Fruit fly (Drosophila melanogaster) whole organism, embryonic: Measurements from ENCODE around the gene CG7707.

Source experiments
- Blimp-1 ChIP-seq: fragments of 200-800 bp; sonication (Bioruptor generic); optimal IDR thresholded peaks from 3 replicates; lab custom pipeline; 2018; ENCODE audit warnings: missing biosample characterization, missing genetic modification characterization, mild to moderate bottlenecking, moderate library complexity, missing genetic modification reagents
- CG10321 ChIP-seq: fragments of 200-800 bp; sonication (Bioruptor generic); IDR thresholded peaks from 2 replicates; pipeline ENCODE4 v1.3.6; 2022; ENCODE audit warnings: missing biosample characterization, missing genetic modification characterization
- CG10979 ChIP-seq: fragments of 200-800 bp; sonication (Bioruptor generic); optimal IDR thresholded peaks from 2 replicates; lab custom pipeline; 2018; ENCODE audit warnings: missing biosample characterization, mild to moderate bottlenecking, missing genetic modification characterization, moderate library complexity
- CG11504 ChIP-seq: fragments of 200-800 bp; sonication (Bioruptor generic); optimal IDR thresholded peaks from 3 replicates; lab custom pipeline; 2019; ENCODE audit warnings: missing biosample characterization, mild to moderate bottlenecking, missing genetic modification characterization, moderate library complexity
- CG11696 ChIP-seq: fragments of 200-800 bp; sonication (Bioruptor generic); IDR thresholded peaks from 2 replicates; pipeline ENCODE4 v1.3.6; 2022; ENCODE audit warnings: missing biosample characterization, missing genetic modification characterization
- CG11723 ChIP-seq: fragments of 200-800 bp; sonication (Bioruptor generic); optimal IDR thresholded peaks from 2 replicates; lab custom pipeline; 2017; ENCODE audit warnings: missing biosample characterization, mild to moderate bottlenecking, missing genetic modification characterization
- CG12236 ChIP-seq: fragments of 200-800 bp; sonication (Bioruptor generic); optimal IDR thresholded peaks from 2 replicates; lab custom pipeline; 2016; ENCODE audit warnings: missing biosample characterization, missing genetic modification characterization
- CG1603 ChIP-seq: fragments of 200-800 bp; sonication (Bioruptor generic); optimal IDR thresholded peaks from 2 replicates; lab custom pipeline; 2019; ENCODE audit warnings: missing biosample characterization, mild to moderate bottlenecking, missing genetic modification characterization, moderate library complexity
- CG32772 ChIP-seq: fragments of 200-800 bp; sonication (Bioruptor generic); IDR thresholded peaks from 2 replicates; pipeline ENCODE4 v1.3.6; 2022; ENCODE audit warnings: missing biosample characterization, missing genetic modification characterization
- CG34422 ChIP-seq: fragments of 200-800 bp; sonication (Bioruptor generic); IDR thresholded peaks from 3 replicates; pipeline ENCODE4 v1.3.6; 2022; ENCODE audit warnings: missing biosample characterization, missing genetic modification characterization
- CG4282 ChIP-seq: fragments of 200-800 bp; sonication (Bioruptor generic); optimal IDR thresholded peaks from 2 replicates; lab custom pipeline; 2016; ENCODE audit warnings: missing biosample characterization, missing genetic modification characterization
- CG5180 ChIP-seq: fragments of 200-800 bp; sonication (Bioruptor generic); optimal IDR thresholded peaks from 3 replicates; lab custom pipeline; 2017; ENCODE audit warnings: missing biosample characterization, missing genetic modification characterization, mild to moderate bottlenecking, moderate library complexity, missing genetic modification reagents
- CG8944 ChIP-seq: fragments of 200-800 bp; sonication (Bioruptor generic); optimal IDR thresholded peaks from 3 replicates; lab custom pipeline; 2016; ENCODE audit warnings: missing biosample characterization, missing genetic modification characterization
- CG9817 ChIP-seq: fragments of 200-800 bp; sonication (Bioruptor generic); optimal IDR thresholded peaks from 2 replicates; lab custom pipeline; 2018; ENCODE audit warnings: missing biosample characterization, mild to moderate bottlenecking, missing genetic modification characterization, moderate library complexity
- Dad ChIP-seq: fragments of 200-800 bp; sonication (Bioruptor generic); optimal IDR thresholded peaks from 3 replicates; lab custom pipeline; 2016; ENCODE audit warnings: missing biosample characterization, missing genetic modification characterization
- HLH4C ChIP-seq: fragments of 200-800 bp; sonication (Bioruptor generic); IDR thresholded peaks from 3 replicates; pipeline ENCODE4 v1.3.6; 2022; ENCODE audit warnings: missing biosample characterization, missing genetic modification characterization; ENCODE audit not compliant: partially characterized antibody
- Lhr ChIP-seq: fragments of 200-800 bp; sonication (Bioruptor generic); optimal IDR thresholded peaks from 3 replicates; lab custom pipeline; 2017; ENCODE audit warnings: mild to moderate bottlenecking, missing biosample characterization, missing genetic modification reagents, missing genetic modification characterization
- MBD-R2 ChIP-seq: fragments of 200-800 bp; sonication (Bioruptor generic); IDR thresholded peaks from 2 replicates; pipeline ENCODE4 v1.3.6; 2022; ENCODE audit warnings: missing biosample characterization, missing genetic modification characterization
- Rx ChIP-seq: fragments of 200-800 bp; sonication (Bioruptor generic); IDR thresholded peaks from 2 replicates; pipeline ENCODE4 v1.3.6; 2022; ENCODE audit warnings: missing biosample characterization, missing genetic modification characterization
- Sry-δ ChIP-seq: fragments of 200-800 bp; sonication (Bioruptor generic); optimal IDR thresholded peaks from 2 replicates; lab custom pipeline; 2016; ENCODE audit warnings: missing biosample characterization, missing genetic modification characterization
- ac ChIP-seq: fragments of 200-800 bp; sonication (Bioruptor generic); optimal IDR thresholded peaks from 3 replicates; lab custom pipeline; 2017; ENCODE audit warnings: missing biosample characterization, mild to moderate bottlenecking, missing genetic modification characterization
- al ChIP-seq: fragments of 200-800 bp; sonication (Bioruptor generic); IDR thresholded peaks from 2 replicates; pipeline ENCODE4 v1.3.6; 2022; ENCODE audit warnings: missing biosample characterization, missing genetic modification characterization
- ato ChIP-seq: fragments of 200-800 bp; sonication (Bioruptor generic); IDR thresholded peaks from 2 replicates; pipeline ENCODE4 v1.3.6; 2022; ENCODE audit warnings: missing biosample characterization, missing genetic modification characterization; ENCODE audit not compliant: partially characterized antibody
- bcd ChIP-seq: fragments of 200-800 bp; sonication (Bioruptor generic); optimal IDR thresholded peaks from 2 replicates; lab custom pipeline; 2017; ENCODE audit warnings: missing biosample characterization, mild to moderate bottlenecking, missing genetic modification characterization
- bsh ChIP-seq, 2 experiments: fragments of 200-800 bp; sonication (Bioruptor generic); optimal IDR thresholded peaks; 2 replicates each; lab custom pipeline; 2017 to 2018; ENCODE audit warnings: mild to moderate bottlenecking in 2 of 2, missing biosample characterization in 2 of 2, missing genetic modification characterization in 2 of 2, moderate library complexity in 1 of 2
- disco-r ChIP-seq: fragments of 200-800 bp; sonication (Bioruptor generic); optimal IDR thresholded peaks from 2 replicates; lab custom pipeline; 2016; ENCODE audit warnings: missing biosample characterization, missing genetic modification characterization
- exex ChIP-seq: fragments of 200-800 bp; sonication (Bioruptor generic); optimal IDR thresholded peaks from 4 replicates; lab custom pipeline; 2018; ENCODE audit warnings: missing biosample characterization, mild to moderate bottlenecking, missing genetic modification characterization, moderate library complexity
- gfzf ChIP-seq: fragments of 200-800 bp; sonication (Bioruptor generic); optimal IDR thresholded peaks from 2 replicates; lab custom pipeline; 2016; ENCODE audit warnings: missing biosample characterization, mild to moderate bottlenecking, missing genetic modification characterization, moderate library complexity
- ham ChIP-seq: fragments of 200-800 bp; sonication (Bioruptor generic); IDR thresholded peaks from 2 replicates; pipeline ENCODE4 v1.3.6; 2022; ENCODE audit warnings: missing biosample characterization, missing genetic modification characterization
- hth ChIP-seq: fragments of >200 bp; optimal IDR thresholded peaks from 2 replicates; lab custom pipeline; 2017; ENCODE audit warnings: inconsistent platforms
- inv ChIP-seq: fragments of 200-800 bp; sonication (Bioruptor generic); IDR thresholded peaks from 2 replicates; pipeline ENCODE4 v1.3.6; 2022; ENCODE audit warnings: missing biosample characterization, missing genetic modification characterization; ENCODE audit not compliant: partially characterized antibody
- kah ChIP-seq: fragments of 200-800 bp; sonication (Bioruptor generic); optimal IDR thresholded peaks from 2 replicates; lab custom pipeline; 2018; ENCODE audit warnings: missing biosample characterization, mild to moderate bottlenecking, missing genetic modification characterization
- p53 ChIP-seq: fragments of 200-800 bp; sonication (Bioruptor generic); optimal IDR thresholded peaks from 2 replicates; lab custom pipeline; 2016; ENCODE audit warnings: missing biosample characterization, missing genetic modification characterization
- peb ChIP-seq: fragments of 200-800 bp; sonication (Bioruptor generic); IDR thresholded peaks from 2 replicates; pipeline ENCODE4 v1.3.6; 2022; ENCODE audit warnings: missing biosample characterization, missing genetic modification characterization
- prd ChIP-seq, 3 experiments: fragments of >200 bp in 2 of 3; fragments of 200-800 bp in 1 of 3; sonication (Bioruptor generic) in 1 of 3; optimal IDR thresholded peaks in 2 of 3; IDR thresholded peaks in 1 of 3; 2 replicates in 2 of 3; 3 replicates in 1 of 3; pipeline versions ENCODE4 v1.3.6 to Lab custom; 2017 to 2022; ENCODE audit warnings: missing biosample characterization in 1 of 3, missing genetic modification characterization in 1 of 3
- usp ChIP-seq: fragments of >200 bp; optimal IDR thresholded peaks from 2 replicates; lab custom pipeline; 2017; ENCODE audit warnings: missing biosample characterization, missing genetic modification characterization
- vfl ChIP-seq: fragments of 200-800 bp; sonication (Bioruptor generic); optimal IDR thresholded peaks from 2 replicates; lab custom pipeline; 2016; ENCODE audit warnings: missing biosample characterization, missing genetic modification characterization
- z ChIP-seq: fragments of 200-800 bp; sonication (Bioruptor generic); IDR thresholded peaks from 3 replicates; pipeline ENCODE4 v1.3.6; 2022; ENCODE audit warnings: missing biosample characterization, missing genetic modification characterization

CG7707 gene

DNA sequence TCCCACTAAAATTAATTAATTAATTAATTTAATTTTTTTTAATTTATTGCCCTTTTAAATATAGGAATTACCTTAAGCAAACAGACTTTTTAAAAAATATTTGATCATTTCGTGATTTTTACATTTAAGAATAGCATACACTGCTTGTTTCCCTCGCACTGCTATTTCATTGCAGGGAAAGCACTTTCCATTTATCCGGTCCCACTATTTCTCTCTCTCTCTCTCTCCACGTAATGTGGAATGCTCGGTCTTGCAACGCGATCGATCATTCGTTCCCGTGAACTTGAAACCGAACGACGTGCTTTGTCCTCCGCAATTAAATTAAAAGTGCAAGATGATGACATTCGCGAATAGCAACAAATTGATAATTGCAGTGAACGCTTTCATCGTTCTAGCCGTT, 2.4 kb downstream of the CG7707 start (continued):
- TF ChIP-seq MBD-R2 (GFP tag; lab: Robert Waterston, UW) (no peak), bsh (GFP tag; optimal IDR thresholded peaks at IDR 0.05; lab: Kevin White, UChicago) (no peak), gfzf (peak; percentile 52), CG10979 (no peak), CG12236 (GFP tag; lab: Kevin White, UChicago) (no peak), hth (no peak)

DNA sequence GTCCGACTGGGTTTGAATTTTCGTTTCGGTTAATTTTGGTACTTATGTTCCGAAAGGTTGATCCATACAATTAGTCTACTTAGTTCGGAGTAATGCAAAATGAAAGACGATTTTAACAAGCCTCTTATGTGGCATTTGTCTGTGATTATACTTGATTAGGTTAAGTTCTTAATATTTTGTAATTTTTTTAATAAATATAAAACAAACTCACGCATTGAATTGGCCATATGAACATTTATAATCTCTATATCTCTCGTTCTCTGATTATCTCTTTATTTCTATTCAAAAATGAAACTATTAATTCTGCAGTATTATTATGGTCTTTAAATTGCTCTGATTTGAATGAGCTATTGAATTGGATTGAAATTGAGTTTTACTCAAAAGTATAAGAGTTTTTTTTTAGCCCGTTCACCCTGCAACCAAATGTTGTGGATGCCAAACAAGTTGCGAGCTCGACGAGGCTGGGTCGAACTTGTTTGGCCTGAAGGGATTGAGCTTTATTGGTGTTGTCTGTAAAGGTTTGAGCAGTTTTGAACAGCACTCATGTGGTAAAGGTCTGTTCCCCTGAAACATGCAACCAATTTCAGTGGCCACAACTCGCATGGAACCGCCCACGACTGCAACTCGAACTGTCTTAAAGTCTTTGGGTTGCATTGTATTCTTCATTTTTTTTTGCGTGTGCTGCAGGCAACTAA, 10.8 kb downstream of the CG7707 start, which contains the start of gene CG6497:
CG6497 (minus strand) TSS at position 51 of the 695 bp plus-strand sequence.
- TF ChIP-seq disco-r (GFP tag; lab: Kevin White, UChicago) (no peak), CG11504 (tag; lab: Kevin White, UChicago) (no peak), p53 (GFP tag; lab: Kevin White, UChicago) (no peak), CG34422 (GFP tag; lab: Robert Waterston, UW) (no peak), CG5180 (GFP tag; lab: Kevin White, UChicago) (peak; percentile 97), CG4282 (GFP tag; lab: Kevin White, UChicago) (no peak), Lhr (no peak), CG8944 (no peak), z (GFP tag; lab: Robert Waterston, UW) (peak; percentile 94), exex (no peak), Dad (no peak), kah (no peak)

DNA sequence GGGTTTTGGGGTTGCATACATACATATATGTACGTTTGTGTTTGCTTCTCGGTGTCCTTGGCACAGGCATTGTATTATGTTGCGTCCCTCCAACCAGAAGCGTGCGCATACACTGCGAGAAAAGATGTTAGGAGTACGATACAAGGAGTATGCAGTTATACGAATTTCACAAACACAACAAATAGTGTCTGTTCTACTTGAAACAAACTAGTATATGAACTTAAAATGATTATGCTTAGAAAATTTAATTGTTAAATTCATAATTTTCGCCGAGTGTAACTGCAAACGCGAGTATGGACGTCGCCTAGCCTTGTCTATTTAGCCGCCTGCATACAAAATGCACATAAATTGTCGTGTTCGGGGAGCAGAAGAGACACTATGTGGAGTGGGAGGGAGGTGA, 14.0 kb downstream of the CG7707 start:
- no peak for TF ChIP-seq prd (optimal IDR thresholded peaks at IDR 0.05; lab: Kevin White, UChicago)
- TF ChIP-seq prd (GFP tag; IDR thresholded peaks at IDR 0.05; lab: Robert Waterston, UW): peak; percentile 15; the same call in 1 of the 3 replicates
- peak; percentile 16 for TF ChIP-seq CG1603
- no peak for TF ChIP-seq Sry-δ (GFP tag; lab: Kevin White, UChicago)
- no peak for TF ChIP-seq bcd (GFP tag; lab: Kevin White, UChicago)

DNA sequence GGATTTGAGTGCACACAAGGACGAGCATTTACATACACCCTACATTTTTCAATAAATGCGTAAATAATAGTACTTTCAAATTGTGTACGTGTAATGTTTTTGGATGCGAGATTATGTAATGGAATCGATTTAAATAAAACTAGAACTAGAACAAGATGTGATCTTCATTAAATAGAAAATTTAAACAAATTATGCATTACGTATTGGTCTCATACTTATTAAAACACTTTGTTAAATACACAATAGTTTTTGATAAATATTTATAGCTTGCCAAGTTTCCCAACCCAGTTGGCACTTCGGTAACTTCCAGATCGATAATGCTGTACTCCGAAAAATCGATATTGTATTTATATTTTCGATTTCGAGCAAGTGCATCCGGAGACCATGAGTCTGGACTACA, 20.9 kb downstream of the CG7707 start, which contains the start of gene CG13723:
CG13723 (plus strand) TSS at position 301 of the 400 bp plus-strand sequence.
- TF ChIP-seq al (GFP tag; lab: Robert Waterston, UW) (no peak), CG11723 (GFP tag; lab: Kevin White, UChicago) (no peak), usp (GFP tag; lab: Kevin White, UChicago) (no peak), CG9817 (tag; lab: Kevin White, UChicago) (no peak), Blimp-1 (GFP tag; lab: Kevin White, UChicago) (no peak), ac (GFP tag; lab: Kevin White, UChicago) (no peak), ham (GFP tag; lab: Robert Waterston, UW) (no peak), CG32772 (GFP tag; lab: Robert Waterston, UW) (no peak), ato (GFP tag; lab: Robert Waterston, UW) (no peak), Rx (GFP tag; lab: Robert Waterston, UW) (no peak), CG11696 (GFP tag; lab: Robert Waterston, UW) (no peak), inv (GFP tag; lab: Robert Waterston, UW) (no peak), HLH4C (GFP tag; lab: Robert Waterston, UW) (no peak), CG10321 (GFP tag; lab: Robert Waterston, UW) (no peak), peb (no peak), vfl (no peak)
